Worm (Caenorhabditis elegans) whole organism, young adult: ENCODE measurements around the gene smcl-1.

Experiments used
- B0336.3 ChIP-seq: fragments of 200-800 bp; sonication (Bioruptor generic); IDR thresholded peaks from 2 replicates; pipeline ENCODE4 v1.3.6; 2022; ENCODE audit warnings: missing genetic modification characterization, missing compliant biosample characterization
- F55B11.4 ChIP-seq: sonication (generic microtip); optimal IDR thresholded peaks from 2 replicates; lab custom pipeline; 2016; ENCODE audit warnings: missing compliant biosample characterization, missing genetic modification characterization, borderline replicate concordance; ENCODE audit not compliant: insufficient read depth
- F57A8.1 ChIP-seq: fragments of 200-800 bp; sonication (Bioruptor generic); optimal IDR thresholded peaks from 2 replicates; lab custom pipeline; 2018; ENCODE audit warnings: mild to moderate bottlenecking, missing genetic modification characterization, moderate library complexity, missing compliant biosample characterization
- Y95B8A.8 ChIP-seq: fragments of 200-800 bp; sonication (Bioruptor generic); IDR thresholded peaks from 2 replicates; pipeline ENCODE4 v1.3.6; 2022; ENCODE audit warnings: missing genetic modification reagents, missing genetic modification characterization, missing compliant biosample characterization
- akir-1 ChIP-seq: fragments of 200-800 bp; sonication (Bioruptor generic); optimal IDR thresholded peaks from 2 replicates; lab custom pipeline; 2018; ENCODE audit warnings: mild to moderate bottlenecking, missing genetic modification characterization, moderate library complexity, missing compliant biosample characterization
- atf-7 ChIP-seq: sonication (generic microtip); optimal IDR thresholded peaks from 2 replicates; lab custom pipeline; 2017; ENCODE audit warnings: mild to moderate bottlenecking, missing genetic modification characterization, missing compliant biosample characterization
- athp-1 ChIP-seq: sonication (generic microtip); optimal IDR thresholded peaks from 2 replicates; lab custom pipeline; 2017; ENCODE audit warnings: mild to moderate bottlenecking, missing genetic modification characterization, missing compliant biosample characterization
- attf-6 ChIP-seq: fragments of 200-800 bp; sonication (Bioruptor generic); IDR thresholded peaks from 2 replicates; pipeline ENCODE4 v1.3.6; 2022; ENCODE audit warnings: missing genetic modification reagents, missing genetic modification characterization, missing compliant biosample characterization
- bed-2 ChIP-seq: fragments of 200-800 bp; sonication (Bioruptor generic); IDR thresholded peaks from 2 replicates; pipeline ENCODE4 v1.3.6; 2022; ENCODE audit warnings: missing genetic modification reagents, missing genetic modification characterization, missing compliant biosample characterization
- cebp-2 ChIP-seq: fragments of 200-800 bp; sonication (Bioruptor generic); IDR thresholded peaks from 2 replicates; pipeline ENCODE4 v1.3.6; 2022; ENCODE audit warnings: missing genetic modification characterization, missing compliant biosample characterization
- ceh-91 ChIP-seq: fragments of 200-800 bp; sonication (Bioruptor generic); IDR thresholded peaks from 2 replicates; pipeline ENCODE4 v1.3.6; 2022; ENCODE audit warnings: missing genetic modification reagents, missing genetic modification characterization, missing compliant biosample characterization
- die-1 ChIP-seq: sonication (generic microtip); optimal IDR thresholded peaks from 2 replicates; lab custom pipeline; 2016; ENCODE audit warnings: missing genotype, mild to moderate bottlenecking, missing genetic modification characterization, missing compliant biosample characterization
- dpff-1 ChIP-seq: sonication (generic microtip); optimal IDR thresholded peaks from 2 replicates; lab custom pipeline; 2017; ENCODE audit warnings: mild to moderate bottlenecking, missing genetic modification characterization, missing compliant biosample characterization
- dpl-1 ChIP-seq: fragments of 150-350 bp; optimal IDR thresholded peaks from 2 replicates; lab custom pipeline; 2014; ENCODE audit warnings: missing biosample characterization, missing genetic modification reagents, missing genetic modification characterization
- egl-44 ChIP-seq: fragments of 200-800 bp; sonication (Bioruptor generic); IDR thresholded peaks from 2 replicates; pipeline ENCODE4 v1.3.6; 2022; ENCODE audit warnings: missing genetic modification reagents, missing genetic modification characterization, missing compliant biosample characterization
- egrh-3 ChIP-seq: fragments of 200-800 bp; sonication (Bioruptor generic); IDR thresholded peaks from 2 replicates; pipeline ENCODE4 v1.3.6; 2022; ENCODE audit warnings: missing genetic modification reagents, missing genetic modification characterization, missing compliant biosample characterization
- gei-17 ChIP-seq: fragments of 200-800 bp; sonication (Bioruptor generic); optimal IDR thresholded peaks from 2 replicates; lab custom pipeline; 2018; ENCODE audit warnings: mild to moderate bottlenecking, missing genetic modification characterization, missing compliant biosample characterization
- him-1 ChIP-seq: sonication (generic microtip); optimal IDR thresholded peaks from 2 replicates; lab custom pipeline; 2016; ENCODE audit warnings: missing genotype, missing genetic modification reagents, missing genetic modification characterization, missing compliant biosample characterization
- let-607 ChIP-seq, 2 experiments: fragments of 200-800 bp in 1 of 2; sonication (Bioruptor generic) in 1 of 2; sonication (generic microtip) in 1 of 2; optimal IDR thresholded peaks; 2 replicates each; lab custom pipeline; 2016 to 2018; ENCODE audit warnings: mild to moderate bottlenecking in 2 of 2, missing compliant biosample characterization in 2 of 2, missing genetic modification characterization in 2 of 2, moderate library complexity in 2 of 2, missing genotype in 1 of 2
- lir-1 ChIP-seq: fragments of 200-800 bp; sonication (Bioruptor generic); conservative IDR thresholded peaks from 2 replicates; pipeline ENCODE4 v1.3.6; 2022; ENCODE audit warnings: missing genetic modification reagents, missing genetic modification characterization, missing compliant biosample characterization
- lsy-27 ChIP-seq: sonication (generic microtip); optimal IDR thresholded peaks from 2 replicates; lab custom pipeline; 2017; ENCODE audit warnings: missing genetic modification characterization, mild to moderate bottlenecking, missing compliant biosample characterization, antibody characterized with exemption, missing genotype, borderline replicate concordance; ENCODE audit not compliant: insufficient read depth
- madf-3 ChIP-seq: fragments of 200-800 bp; sonication (Bioruptor generic); IDR thresholded peaks from 2 replicates; pipeline ENCODE4 v1.3.6; 2022; ENCODE audit warnings: missing genetic modification reagents, missing genetic modification characterization, missing compliant biosample characterization
- mes-4 ChIP-seq: sonication (generic microtip); optimal IDR thresholded peaks from 2 replicates; lab custom pipeline; 2016; ENCODE audit warnings: missing genotype, missing genetic modification characterization, missing compliant biosample characterization
- nfya-1 ChIP-seq: sonication (generic microtip); optimal IDR thresholded peaks from 2 replicates; lab custom pipeline; 2017; ENCODE audit warnings: antibody characterized with exemption, missing compliant biosample characterization, missing genetic modification characterization, borderline replicate concordance; ENCODE audit not compliant: insufficient read depth
- nfya-2 ChIP-seq: fragments of 200-800 bp; sonication (Bioruptor generic); IDR thresholded peaks from 2 replicates; pipeline ENCODE4 v1.3.6; 2022; ENCODE audit warnings: missing genetic modification reagents, missing genetic modification characterization, missing compliant biosample characterization
- nfyb-1 ChIP-seq: fragments of 200-800 bp; sonication (Bioruptor generic); IDR thresholded peaks from 2 replicates; pipeline ENCODE4 v1.3.6; 2022; ENCODE audit warnings: missing genetic modification reagents, missing genetic modification characterization, missing compliant biosample characterization
- nhr-80 ChIP-seq: sonication (generic microtip); optimal IDR thresholded peaks from 2 replicates; lab custom pipeline; 2016; ENCODE audit warnings: missing genetic modification characterization, missing compliant biosample characterization
- nhr-90 ChIP-seq: sonication (generic microtip); optimal IDR thresholded peaks from 2 replicates; lab custom pipeline; 2016; ENCODE audit warnings: missing genotype, mild to moderate bottlenecking, missing genetic modification characterization, missing compliant biosample characterization
- pbrm-1 ChIP-seq: fragments of 200-800 bp; sonication (Bioruptor generic); IDR thresholded peaks from 2 replicates; pipeline ENCODE4 v1.3.6; 2022; ENCODE audit warnings: missing genetic modification reagents, missing genetic modification characterization, missing compliant biosample characterization
- rcor-1 ChIP-seq: fragments of 200-800 bp; sonication (Bioruptor generic); IDR thresholded peaks from 2 replicates; pipeline ENCODE4 v1.3.6; 2022; ENCODE audit warnings: missing genetic modification reagents, missing genetic modification characterization, missing compliant biosample characterization
- repo-1 ChIP-seq: sonication (generic microtip); optimal IDR thresholded peaks from 2 replicates; lab custom pipeline; 2017; ENCODE audit warnings: mild to moderate bottlenecking, missing genetic modification characterization, missing compliant biosample characterization
- rpc-1 ChIP-seq, 2 experiments: fragments of 150-350 bp in 1 of 2; sonication (generic microtip) in 1 of 2; optimal IDR thresholded peaks; 2 replicates each; lab custom pipeline; 2014 to 2018; ENCODE audit warnings: missing biosample characterization in 1 of 2, missing genetic modification characterization in 1 of 2, missing genetic modification reagents in 1 of 2, missing genotype in 1 of 2
- snpc-1.3 ChIP-seq: sonication (generic microtip); optimal IDR thresholded peaks from 2 replicates; lab custom pipeline; 2017; ENCODE audit warnings: missing genetic modification characterization, mild to moderate bottlenecking, missing compliant biosample characterization, antibody characterized with exemption, moderate library complexity, missing genotype, missing genetic modification reagents; ENCODE audit not compliant: insufficient read depth
- somi-1 ChIP-seq: fragments of 200-800 bp; sonication (Bioruptor generic); optimal IDR thresholded peaks from 2 replicates; lab custom pipeline; 2018; ENCODE audit warnings: mild to moderate bottlenecking, missing genetic modification characterization, missing compliant biosample characterization
- sptf-2 ChIP-seq: fragments of 200-800 bp; sonication (Bioruptor generic); optimal IDR thresholded peaks from 2 replicates; lab custom pipeline; 2018; ENCODE audit warnings: mild to moderate bottlenecking, missing genetic modification characterization, missing compliant biosample characterization
- unc-62 ChIP-seq: fragments of 150-350 bp; optimal IDR thresholded peaks from 2 replicates; lab custom pipeline; 2014; ENCODE audit warnings: missing biosample characterization, missing genetic modification reagents, missing genetic modification characterization
- zfh-2 ChIP-seq: fragments of 200-800 bp; sonication (Bioruptor generic); conservative IDR thresholded peaks from 2 replicates; pipeline ENCODE4 v1.3.6; 2022; ENCODE audit warnings: missing genetic modification reagents, missing genetic modification characterization, missing compliant biosample characterization
- zim-3 ChIP-seq: sonication (generic microtip); optimal IDR thresholded peaks from 2 replicates; lab custom pipeline; 2017; ENCODE audit warnings: mild to moderate bottlenecking, missing genetic modification characterization, moderate library complexity, missing compliant biosample characterization
- ztf-25 ChIP-seq: fragments of 200-800 bp; sonication (Bioruptor generic); IDR thresholded peaks from 2 replicates; pipeline ENCODE4 v1.3.6; 2022; ENCODE audit warnings: missing genetic modification reagents, missing genetic modification characterization, missing compliant biosample characterization

The smcl-1 gene

ce11 chrX:11710229-11710628, 17.0 kb downstream of the smcl-1 start, which contains the start of gene C44C10.11 (continued):
- TF ChIP-seq nfya-1 (tag; lab: Kevin White, UChicago) = no peak
- no peak for TF ChIP-seq bed-2 (GFP tag; lab: Robert Waterston, UW)
- TF ChIP-seq unc-62 (GFP tag; lab: Kevin White, UChicago) = peak; percentile 49
- no peak for TF ChIP-seq madf-3 (GFP tag; lab: Robert Waterston, UW)
- TF ChIP-seq rpc-1 (optimal IDR thresholded peaks at IDR 0.05; lab: Kevin White, UChicago) = no peak
- TF ChIP-seq rpc-1 (tag; optimal IDR thresholded peaks at IDR 0.05; lab: Kevin White, UChicago) = no peak
- peak; percentile 75 for TF ChIP-seq atf-7 (tag; lab: Kevin White, UChicago)
- no peak for TF ChIP-seq somi-1 (GFP tag; lab: Kevin White, UChicago)
- no peak for TF ChIP-seq dpff-1
- TF ChIP-seq F55B11.4 (tag; lab: Kevin White, UChicago) = no peak
- TF ChIP-seq, all 124 proteins: peak for 5

ce11 chrX:11711437-11712080, 18.3 kb downstream of the smcl-1 start:
- no peak for TF ChIP-seq die-1
- TF ChIP-seq akir-1 = no peak
- TF ChIP-seq egrh-3 (GFP tag; lab: Robert Waterston, UW) = peak; percentile 95
- TF ChIP-seq him-1 (tag; lab: Kevin White, UChicago) = no peak
- TF ChIP-seq egl-44 (GFP tag; lab: Robert Waterston, UW) = no peak
- TF ChIP-seq dpff-1 = no peak
- no peak for TF ChIP-seq rcor-1
- no peak for TF ChIP-seq cebp-2 (GFP tag; lab: Robert Waterston, UW)
- TF ChIP-seq madf-3 (GFP tag; lab: Robert Waterston, UW) = no peak
- no peak for TF ChIP-seq athp-1 (tag; lab: Kevin White, UChicago)
- no peak for TF ChIP-seq ceh-91 (GFP tag; lab: Robert Waterston, UW)
- no peak for TF ChIP-seq repo-1
- TF ChIP-seq Y95B8A.8 = no peak
- peak; percentile 90 for TF ChIP-seq zfh-2
- TF ChIP-seq zim-3 (tag; lab: Kevin White, UChicago) = no peak
- 0 out of 2 replicates have a peak, but pooled peaks have one; percentile 17 for TF ChIP-seq nfyb-1 (GFP tag; lab: Robert Waterston, UW)
- no peak for TF ChIP-seq sptf-2 (GFP tag; lab: Kevin White, UChicago)
- 0 out of 2 replicates have a peak, but pooled peaks have one; percentile 13 for TF ChIP-seq ztf-25 (GFP tag; lab: Robert Waterston, UW)
- TF ChIP-seq snpc-1.3 (tag; lab: Kevin White, UChicago) = no peak
- no peak for TF ChIP-seq B0336.3 (GFP tag; lab: Robert Waterston, UW)
- TF ChIP-seq dpl-1 (GFP tag; lab: Kevin White, UChicago) = no peak
- no peak for TF ChIP-seq F57A8.1
- no peak for TF ChIP-seq gei-17 (GFP tag; lab: Kevin White, UChicago)
- TF ChIP-seq nhr-90 (tag; lab: Kevin White, UChicago) = no peak
- no peak for TF ChIP-seq rpc-1 (optimal IDR thresholded peaks at IDR 0.05; lab: Kevin White, UChicago)
- TF ChIP-seq rpc-1 (tag; optimal IDR thresholded peaks at IDR 0.05; lab: Kevin White, UChicago) = no peak
- TF ChIP-seq lsy-27 (tag; lab: Kevin White, UChicago) = no peak
- TF ChIP-seq lir-1 (GFP tag; lab: Robert Waterston, UW) = no peak
- no peak for TF ChIP-seq nhr-80 (tag; lab: Kevin White, UChicago)
- TF ChIP-seq mes-4 (tag; lab: Kevin White, UChicago) = no peak
- no peak for TF ChIP-seq attf-6 (GFP tag; lab: Robert Waterston, UW)
- no peak for TF ChIP-seq pbrm-1
- no peak for TF ChIP-seq unc-62 (GFP tag; lab: Kevin White, UChicago)
- TF ChIP-seq let-607 (tag; optimal IDR thresholded peaks at IDR 0.05; lab: Kevin White, UChicago) = no peak
- TF ChIP-seq nfya-2 (GFP tag; lab: Robert Waterston, UW) = no peak
